Fruit fly (Drosophila melanogaster): ENCODE results near the gene Gr10a.

Gr10a gene

DNA sequence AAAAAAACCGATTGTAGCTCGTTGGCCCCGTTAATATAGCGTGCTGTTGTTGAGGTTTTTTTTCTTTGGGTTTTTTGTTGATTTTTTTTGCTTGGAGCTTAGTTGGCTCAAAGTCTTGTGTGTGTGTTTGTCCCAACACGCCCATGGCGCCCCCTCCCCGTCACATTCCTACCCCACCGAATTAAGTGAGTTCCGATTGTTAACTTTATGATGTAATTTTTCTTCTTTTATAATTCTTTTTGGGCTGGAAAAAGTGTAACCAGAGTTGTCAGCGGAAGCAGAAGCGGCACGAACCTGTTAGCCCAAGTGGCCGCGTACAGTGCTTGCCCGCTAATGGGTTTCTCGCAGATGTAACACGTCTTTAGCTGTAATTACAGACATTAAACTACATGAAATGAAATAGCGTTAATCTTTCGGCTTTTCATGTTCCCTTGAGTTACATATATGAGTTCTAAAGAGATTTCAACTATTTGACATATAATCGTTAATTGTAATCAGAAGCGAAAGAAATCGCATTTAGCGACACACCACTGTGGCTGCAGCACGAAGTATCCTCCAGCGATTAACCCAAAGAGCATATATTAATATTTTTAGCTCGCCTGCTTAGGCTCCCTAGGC, 24.1 kb downstream of the Gr10a start (continued):
- no peak for TF ChIP-seq CG10209 (GFP tag; optimal IDR thresholded peaks at IDR 0.05)
- TF ChIP-seq CG13775 (GFP tag; optimal IDR thresholded peaks at IDR 0.05): no peak
- TF ChIP-seq H2.0 (GFP tag; IDR thresholded peaks at IDR 0.05): no peak
- no peak for TF ChIP-seq Sry-β (GFP tag; optimal IDR thresholded peaks at IDR 0.05)
- TF ChIP-seq CG13894 (tag; optimal IDR thresholded peaks at IDR 0.05): no peak
- TF ChIP-seq CG6683 (GFP tag; optimal IDR thresholded peaks at IDR 0.05): no peak
- TF ChIP-seq bowl (GFP tag; IDR thresholded peaks at IDR 0.05): no peak
- no peak for TF ChIP-seq prd (optimal IDR thresholded peaks at IDR 0.05)
- TF ChIP-seq prd (GFP tag; IDR thresholded peaks at IDR 0.05): no peak
- TF ChIP-seq CG10543 (GFP tag; optimal IDR thresholded peaks at IDR 0.05): peak; percentile 32
- TF ChIP-seq CG6654 (GFP tag; optimal IDR thresholded peaks at IDR 0.05): no peak
- no peak for TF ChIP-seq Nf-YA (GFP tag; IDR thresholded peaks at IDR 0.05)
- TF ChIP-seq CG14014 (GFP tag; IDR thresholded peaks at IDR 0.05): 0 out of 2 replicates have a peak, but pooled peaks have one; percentile 5
- no peak for TF ChIP-seq odd (GFP tag; optimal IDR thresholded peaks at IDR 0.05)
- no peak for TF ChIP-seq repo (GFP tag; optimal IDR thresholded peaks at IDR 0.05)
- no peak for TF ChIP-seq insv (GFP tag; optimal IDR thresholded peaks at IDR 0.05)
- no peak for TF ChIP-seq lbe (GFP tag; optimal IDR thresholded peaks at IDR 0.05)
- peak; percentile 2 for TF ChIP-seq Nf-YC (tag; optimal IDR thresholded peaks at IDR 0.05)
- TF ChIP-seq CG34376 (GFP tag; optimal IDR thresholded peaks at IDR 0.05): no peak
- no peak for TF ChIP-seq bbx (GFP tag; IDR thresholded peaks at IDR 0.05; ENCODE audit: partially characterized antibody)
- no peak for TF ChIP-seq grn (GFP tag; optimal IDR thresholded peaks at IDR 0.05)
- TF ChIP-seq HLH4C (GFP tag; IDR thresholded peaks at IDR 0.05; ENCODE audit: partially characterized antibody): no peak
- no peak for TF ChIP-seq CG32767 (GFP tag; IDR thresholded peaks at IDR 0.05)
- TF ChIP-seq CG3065 (GFP tag; optimal IDR thresholded peaks at IDR 0.05): no peak
- TF ChIP-seq sd (tag; optimal IDR thresholded peaks at IDR 0.05): peak; percentile 96
- TF ChIP-seq Atf-2 (GFP tag; optimal IDR thresholded peaks at IDR 0.05): no peak
- no peak for TF ChIP-seq crc (GFP tag; optimal IDR thresholded peaks at IDR 0.05)
- TF ChIP-seq gce (GFP tag; IDR thresholded peaks at IDR 0.05): no peak
- no peak for TF ChIP-seq E2f1 (GFP tag; IDR thresholded peaks at IDR 0.05)
- TF ChIP-seq ci (GFP tag; IDR thresholded peaks at IDR 0.05): no peak
- no peak for TF ChIP-seq klu (GFP tag; IDR thresholded peaks at IDR 0.05)
- TF ChIP-seq Tbp (GFP tag; optimal IDR thresholded peaks at IDR 0.05): no peak
- no peak for TF ChIP-seq CG10267 (tag; optimal IDR thresholded peaks at IDR 0.05)
- TF ChIP-seq gsb (GFP tag; IDR thresholded peaks at IDR 0.05): no peak
- TF ChIP-seq CG16813 (GFP tag; IDR thresholded peaks at IDR 0.05; ENCODE audit: partially characterized antibody): no peak
- TF ChIP-seq Eip74EF (GFP tag; optimal IDR thresholded peaks at IDR 0.05): no peak
- TF ChIP-seq CG11695 (GFP tag; IDR thresholded peaks at IDR 0.05): no peak
- no peak for TF ChIP-seq twi (tag; optimal IDR thresholded peaks at IDR 0.05)
- TF ChIP-seq Hmx (GFP tag; optimal IDR thresholded peaks at IDR 0.05): no peak
- TF ChIP-seq Ssrp (tag; optimal IDR thresholded peaks at IDR 0.05): no peak
- TF ChIP-seq Lim3 (GFP tag; IDR thresholded peaks at IDR 0.05): no peak
- TF ChIP-seq CG9797 (GFP tag; optimal IDR thresholded peaks at IDR 0.05): no peak
- TF ChIP-seq CG11696 (GFP tag; IDR thresholded peaks at IDR 0.05): no peak; the same call in 1 of the 2 replicates
- no peak for TF ChIP-seq jigr1 (GFP tag; IDR thresholded peaks at IDR 0.05)
- TF ChIP-seq lilli (GFP tag; optimal IDR thresholded peaks at IDR 0.05): peak; percentile 23
- no peak for TF ChIP-seq CG6689 (GFP tag; IDR thresholded peaks at IDR 0.05)
- no peak for TF ChIP-seq CG14965 (GFP tag; optimal IDR thresholded peaks at IDR 0.05; ENCODE audit: borderline replicate concordance)
- no peak for TF ChIP-seq tup (GFP tag; optimal IDR thresholded peaks at IDR 0.05)
- no peak for TF ChIP-seq Rx (GFP tag; IDR thresholded peaks at IDR 0.05)
- no peak for TF ChIP-seq crp (GFP tag; optimal IDR thresholded peaks at IDR 0.05)
- TF ChIP-seq CG12104 (GFP tag; optimal IDR thresholded peaks at IDR 0.05): no peak
